Worm (Caenorhabditis elegans): Measurements from ENCODE around the gene Y61A9LA.12.
"Not testable (repeated sequence)": the region's sequence is repeated elsewhere in the genome, so short reads cannot be mapped to it uniquely, and the experiment has no call there.

Gene Y61A9LA.12

DNA sequence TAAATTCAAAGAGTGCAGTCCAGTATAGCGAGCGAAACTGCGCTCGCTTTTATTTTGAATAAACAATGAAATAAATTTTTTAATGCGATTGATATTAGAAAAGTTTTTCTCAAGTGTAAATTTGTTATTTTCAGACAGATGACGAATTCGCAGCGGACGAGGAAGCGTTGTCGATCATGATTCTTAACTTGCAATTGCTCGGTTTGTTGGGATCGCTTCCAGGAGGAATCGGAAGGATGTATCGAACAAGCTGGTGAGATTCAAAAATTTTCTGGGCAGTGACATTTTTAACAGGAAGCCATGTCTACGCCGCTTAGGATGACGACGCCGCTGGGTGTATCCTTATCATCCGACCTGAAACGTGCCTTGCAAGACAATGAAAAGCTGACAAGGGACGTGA, at the start of gene Y61A9LA.12:
TSS of gene Y61A9LA.12 (plus strand) at position 301 of the 400 bp plus-strand sequence.
- TF ChIP-seq efl-3 (GFP tag; optimal IDR thresholded peaks at IDR 0.05); egl-27 (tag; optimal IDR thresholded peaks at IDR 0.05); snpc-4 (tag; optimal IDR thresholded peaks at IDR 0.05): not testable (repeated sequence)

DNA sequence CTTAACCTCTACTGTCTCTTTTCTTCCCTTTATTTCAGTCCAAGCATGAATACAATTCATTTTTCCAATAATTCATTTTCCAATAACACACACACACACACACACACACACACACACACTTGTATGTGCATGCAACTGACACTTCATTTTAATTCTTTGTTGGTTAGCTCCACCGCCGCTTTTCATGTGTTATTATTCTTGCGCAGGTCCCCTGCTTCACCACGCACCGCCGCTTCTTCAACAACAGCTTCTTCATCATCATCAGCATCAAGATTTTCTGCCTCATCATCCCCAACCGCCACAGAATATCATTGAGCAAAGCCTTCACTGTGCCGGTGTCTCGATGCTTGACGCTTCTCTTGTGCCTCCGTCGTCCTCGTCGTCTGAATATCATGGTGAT, 49.2 kb upstream of the Y61A9LA.12 start:
- TF ChIP-seq fkh-8 (tag; optimal IDR thresholded peaks at IDR 0.05) (no peak), lir-3 (tag; optimal IDR thresholded peaks at IDR 0.05; ENCODE audit: poor library complexity) (no peak), skn-1 (tag; optimal IDR thresholded peaks at IDR 0.05) (no peak), zag-1 (tag; optimal IDR thresholded peaks at IDR 0.05) (no peak), F16B12.6 (tag; optimal IDR thresholded peaks at IDR 0.05) (no peak), nhr-12 (tag; optimal IDR thresholded peaks at IDR 0.05) (no peak), alr-1 (tag; optimal IDR thresholded peaks at IDR 0.05; ENCODE audit: borderline replicate concordance) (no peak)

DNA sequence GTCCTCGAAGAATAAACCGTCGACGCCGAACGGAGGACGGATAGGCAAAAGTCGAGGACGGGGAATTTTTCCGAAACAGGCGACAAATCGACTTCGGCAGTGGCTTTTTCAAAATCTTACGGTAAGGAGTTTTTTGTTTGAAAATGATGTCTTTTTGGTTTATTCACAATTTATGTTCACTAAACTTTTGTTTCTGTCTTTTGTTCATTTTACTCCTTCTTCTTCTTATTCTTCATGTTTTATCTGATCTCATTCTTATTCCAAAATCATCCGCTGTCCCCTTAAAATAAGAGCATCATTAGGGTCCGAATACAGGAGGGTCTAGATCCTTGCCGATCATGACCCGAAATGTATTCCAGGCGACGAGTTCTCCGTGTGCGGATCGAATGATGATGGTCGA, 48.7 kb upstream of the Y61A9LA.12 start:
- TF ChIP-seq dsc-1 (tag; optimal IDR thresholded peaks at IDR 0.05) (no peak), rnt-1 (tag; optimal IDR thresholded peaks at IDR 0.05) (no peak), hlh-4 (tag; optimal IDR thresholded peaks at IDR 0.05) (no peak), mef-2 (tag; optimal IDR thresholded peaks at IDR 0.05) (no peak), nhr-47 (tag; optimal IDR thresholded peaks at IDR 0.05) (no peak), hpl-2 (GFP tag; optimal IDR thresholded peaks at IDR 0.05) (no peak), nhr-76 (tag; optimal IDR thresholded peaks at IDR 0.05) (no peak), elt-2 (tag; optimal IDR thresholded peaks at IDR 0.05) (no peak), lin-39 (tag; optimal IDR thresholded peaks at IDR 0.05) (no peak), egl-27 (tag; optimal IDR thresholded peaks at IDR 0.05) (no peak), lin-14 (GFP tag; optimal IDR thresholded peaks at IDR 0.05) (no peak), skn-1 (tag; optimal IDR thresholded peaks at IDR 0.05) (no peak), zag-1 (tag; optimal IDR thresholded peaks at IDR 0.05) (no peak), ces-1 (GFP tag; optimal IDR thresholded peaks at IDR 0.05) (no peak), nhr-85 (tag) (no peak), unc-86 (tag; optimal IDR thresholded peaks at IDR 0.05) (no peak)

DNA sequence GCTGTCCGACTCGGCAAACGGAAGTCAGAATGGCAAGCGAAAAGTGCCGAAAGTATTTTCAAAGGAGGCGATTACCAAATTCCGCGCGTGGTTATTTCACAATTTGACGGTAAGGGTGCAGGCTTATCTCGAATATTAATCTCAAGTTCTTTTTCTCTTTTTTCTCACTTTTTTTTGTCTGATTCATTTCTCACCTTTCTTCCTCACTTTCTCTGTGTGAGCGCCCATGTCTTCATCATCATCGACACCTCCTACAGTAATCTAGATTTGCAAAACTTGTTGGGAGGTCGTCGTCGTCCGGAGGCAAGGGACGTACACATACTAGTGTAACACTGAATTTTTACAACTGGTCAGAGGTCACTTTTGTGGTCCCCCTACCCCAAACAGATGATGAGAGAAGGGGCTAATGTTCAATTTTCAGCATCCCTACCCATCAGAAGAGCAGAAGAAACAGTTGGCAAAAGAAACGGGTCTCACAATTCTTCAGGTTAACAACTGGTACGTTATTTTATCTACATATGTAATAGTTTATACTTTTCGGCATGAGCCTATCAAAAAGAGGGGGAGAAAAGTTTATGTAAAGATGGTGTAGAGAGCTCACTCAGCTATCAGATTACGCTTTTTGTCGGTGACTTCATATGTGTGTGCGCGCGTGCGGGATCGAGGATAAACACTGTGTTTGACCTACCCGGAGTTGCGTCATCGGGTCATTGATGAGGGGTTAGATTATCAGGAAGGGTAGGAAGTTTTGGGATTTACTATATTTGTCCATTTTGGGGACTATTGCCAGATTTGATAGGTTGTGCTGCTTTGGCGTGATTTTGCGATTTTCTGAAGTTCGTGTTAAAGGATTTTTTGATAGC, 48.0 kb upstream of the Y61A9LA.12 start:
- no peak for TF ChIP-seq dpl-1 (GFP tag; optimal IDR thresholded peaks at IDR 0.05)
- no peak for TF ChIP-seq ceh-88 (GFP tag; IDR thresholded peaks at IDR 0.05)
- TF ChIP-seq nhr-11 (tag; optimal IDR thresholded peaks at IDR 0.05) = no peak
- no peak for TF ChIP-seq sptf-1 (tag; optimal IDR thresholded peaks at IDR 0.05)
- no peak for TF ChIP-seq unc-130 (tag; optimal IDR thresholded peaks at IDR 0.05)
- no peak for TF ChIP-seq alr-1 (tag; optimal IDR thresholded peaks at IDR 0.05; ENCODE audit: borderline replicate concordance)
- TF ChIP-seq F16B12.6 (tag; optimal IDR thresholded peaks at IDR 0.05) = no peak
- no peak for TF ChIP-seq sox-4 (tag; optimal IDR thresholded peaks at IDR 0.05)
- TF ChIP-seq grh-1 (GFP tag; IDR thresholded peaks at IDR 0.05) = no peak
- no peak for TF ChIP-seq vab-15 (tag; optimal IDR thresholded peaks at IDR 0.05)
- TF ChIP-seq blmp-1 (tag; optimal IDR thresholded peaks at IDR 0.05) = peak; percentile 88
- TF ChIP-seq unc-30 (tag; optimal IDR thresholded peaks at IDR 0.05) = no peak
- no peak for TF ChIP-seq rnt-1 (tag; optimal IDR thresholded peaks at IDR 0.05)
- TF ChIP-seq ztf-11 (tag; optimal IDR thresholded peaks at IDR 0.05) = no peak
- no peak for TF ChIP-seq hlh-4 (tag; optimal IDR thresholded peaks at IDR 0.05)
- peak; percentile 9 for TF ChIP-seq tlp-1 (tag; optimal IDR thresholded peaks at IDR 0.05)
- no peak for TF ChIP-seq mab-9 (GFP tag; IDR thresholded peaks at IDR 0.05)
- no peak for TF ChIP-seq pax-3 (tag; optimal IDR thresholded peaks at IDR 0.05)
- TF ChIP-seq unc-86 (tag; optimal IDR thresholded peaks at IDR 0.05) = no peak
- TF ChIP-seq nhr-85 (tag) = peak; percentile 78
- TF ChIP-seq efl-3 (GFP tag; optimal IDR thresholded peaks at IDR 0.05) = no peak
- no peak for TF ChIP-seq unc-62 (GFP tag; optimal IDR thresholded peaks at IDR 0.05)
- no peak for TF ChIP-seq C34B4.2 (tag; optimal IDR thresholded peaks at IDR 0.05)
- TF ChIP-seq lir-3 (tag; optimal IDR thresholded peaks at IDR 0.05; ENCODE audit: poor library complexity) = no peak
- no peak for TF ChIP-seq snu-23 (GFP tag; optimal IDR thresholded peaks at IDR 0.05)
- no peak for TF ChIP-seq ceh-63 (GFP tag; optimal IDR thresholded peaks at IDR 0.05)
- TF ChIP-seq ces-1 (GFP tag; optimal IDR thresholded peaks at IDR 0.05) = no peak
- TF ChIP-seq nhr-19 (GFP tag; conservative IDR thresholded peaks at IDR 0.05) = no peak
- no peak for TF ChIP-seq lin-35 (GFP tag; optimal IDR thresholded peaks at IDR 0.05)
- no peak for TF ChIP-seq nhr-77 (tag; optimal IDR thresholded peaks at IDR 0.05)
- no peak for TF ChIP-seq fos-1 (tag; optimal IDR thresholded peaks at IDR 0.05)
